Worm (Caenorhabditis elegans) whole organism, L4/young adult: ENCODE data around the gene C45H4.18.

Experiments
- W03F9.2 ChIP-seq: fragments of 150-350 bp; optimal IDR thresholded peaks from 2 replicates; lab custom pipeline; 2014; ENCODE audit warnings: missing biosample characterization, missing genetic modification characterization
- dao-5 ChIP-seq: sonication (generic microtip); optimal IDR thresholded peaks from 2 replicates; lab custom pipeline; 2016; ENCODE audit warnings: missing genotype, missing genetic modification characterization, moderate library complexity, missing compliant biosample characterization
- him-1 ChIP-seq: sonication (generic microtip); optimal IDR thresholded peaks from 2 replicates; lab custom pipeline; 2016; ENCODE audit warnings: missing genotype, missing genetic modification reagents, missing genetic modification characterization, missing compliant biosample characterization

- no peak for TF ChIP-seq W03F9.2 (tag; lab: Kevin White, UChicago)
- TF ChIP-seq him-1 (tag; lab: Kevin White, UChicago), result no peak
- TF ChIP-seq dao-5, result no peak
These were observed at the start of gene C45H4.18 for ce11 chrV:2175242-2175641.
